Worm (Caenorhabditis elegans) whole organism, L3 larva: ENCODE measurements around the gene B0462.5.

Source experiments
- R02D3.7 ChIP-seq: fragments of 150-350 bp; optimal IDR thresholded peaks from 2 replicates; lab custom pipeline; 2014; ENCODE audit warnings: missing biosample characterization, missing genetic modification characterization
- ZK546.5 ChIP-seq: sonication (generic microtip); optimal IDR thresholded peaks from 2 replicates; lab custom pipeline; 2017; ENCODE audit warnings: missing biosample characterization, missing genetic modification characterization
- aly-2 ChIP-seq: fragments of 150-350 bp; optimal IDR thresholded peaks from 2 replicates; lab custom pipeline; 2014; ENCODE audit warnings: missing biosample characterization, missing genetic modification characterization
- ama-1 ChIP-seq: fragments of 150-350 bp; optimal IDR thresholded peaks from 2 replicates; lab custom pipeline; 2018
- ceh-28 ChIP-seq: fragments of 150-350 bp; optimal IDR thresholded peaks from 2 replicates; lab custom pipeline; 2014; ENCODE audit warnings: missing biosample characterization, missing genetic modification reagents, missing genetic modification characterization
- ceh-82 ChIP-seq: fragments of 150-350 bp; optimal IDR thresholded peaks from 2 replicates; lab custom pipeline; 2014; ENCODE audit warnings: missing biosample characterization, missing genetic modification characterization
- ceh-9 ChIP-seq: sonication (generic microtip); optimal IDR thresholded peaks from 2 replicates; lab custom pipeline; 2018; ENCODE audit warnings: missing biosample characterization, missing genetic modification characterization
- daf-12 ChIP-seq: fragments of 150-350 bp; optimal IDR thresholded peaks from 2 replicates; lab custom pipeline; 2014; ENCODE audit warnings: missing biosample characterization, missing genetic modification reagents, missing genetic modification characterization
- egl-5 ChIP-seq: fragments of 150-350 bp; optimal IDR thresholded peaks from 2 replicates; lab custom pipeline; 2017; ENCODE audit warnings: missing biosample characterization, missing genetic modification reagents, missing genetic modification characterization, inconsistent platforms
- elt-1 ChIP-seq: fragments of 150-350 bp; optimal IDR thresholded peaks from 2 replicates; lab custom pipeline; 2014; ENCODE audit warnings: missing biosample characterization, missing genetic modification characterization
- elt-2 ChIP-seq: sonication (generic microtip); optimal IDR thresholded peaks from 2 replicates; lab custom pipeline; 2016; ENCODE audit warnings: missing genetic modification reagents, mild to moderate bottlenecking, missing genetic modification characterization, missing compliant biosample characterization
- elt-3 ChIP-seq, 3 experiments: fragments of 150-350 bp in 1 of 3; sonication (generic microtip) in 2 of 3; optimal IDR thresholded peaks; 2 replicates in 2 of 3; 4 replicates in 1 of 3; lab custom pipeline; 2014 to 2017; ENCODE audit warnings: missing biosample characterization in 3 of 3, missing genetic modification characterization in 3 of 3
- fkh-2 ChIP-seq: fragments of 150-350 bp; optimal IDR thresholded peaks from 2 replicates; lab custom pipeline; 2014; ENCODE audit warnings: missing biosample characterization, missing genetic modification reagents, missing genetic modification characterization
- fos-1 ChIP-seq: fragments of 150-350 bp; optimal IDR thresholded peaks from 2 replicates; lab custom pipeline; 2014; ENCODE audit warnings: missing biosample characterization, missing genetic modification characterization
- jun-1 ChIP-seq: fragments of 150-350 bp; optimal IDR thresholded peaks from 2 replicates; lab custom pipeline; 2014; ENCODE audit warnings: missing biosample characterization, missing genetic modification reagents, missing genetic modification characterization
- lsy-12 ChIP-seq: sonication (generic microtip); optimal IDR thresholded peaks from 2 replicates; lab custom pipeline; 2016; ENCODE audit warnings: mild to moderate bottlenecking, missing genetic modification characterization, missing compliant biosample characterization
- mdl-1 ChIP-seq: fragments of 150-350 bp; optimal IDR thresholded peaks from 2 replicates; lab custom pipeline; 2014; ENCODE audit warnings: missing biosample characterization, missing genetic modification characterization
- mml-1 ChIP-seq: fragments of 150-350 bp; sonication (generic microtip); optimal IDR thresholded peaks from 3 replicates; lab custom pipeline; 2014; ENCODE audit warnings: missing biosample characterization, missing genetic modification characterization
- nfya-1 ChIP-seq: sonication (generic microtip); optimal IDR thresholded peaks from 2 replicates; lab custom pipeline; 2017; ENCODE audit warnings: missing genetic modification characterization, mild to moderate bottlenecking, missing compliant biosample characterization, antibody characterized with exemption, moderate library complexity; ENCODE audit not compliant: insufficient read depth
- nhr-11 ChIP-seq: fragments of 150-350 bp; optimal IDR thresholded peaks from 2 replicates; lab custom pipeline; 2014; ENCODE audit warnings: missing biosample characterization, missing genetic modification characterization
- nhr-12 ChIP-seq: fragments of 150-350 bp; optimal IDR thresholded peaks from 2 replicates; lab custom pipeline; 2014; ENCODE audit warnings: missing biosample characterization, missing genetic modification characterization
- nhr-23 ChIP-seq: fragments of 150-350 bp; optimal IDR thresholded peaks from 2 replicates; lab custom pipeline; 2014; ENCODE audit warnings: missing biosample characterization, missing genetic modification reagents, missing genetic modification characterization
- nhr-25 ChIP-seq: sonication (generic microtip); optimal IDR thresholded peaks from 2 replicates; lab custom pipeline; 2017; ENCODE audit warnings: missing biosample characterization, missing genetic modification characterization
- nhr-43 ChIP-seq: sonication (generic microtip); optimal IDR thresholded peaks from 2 replicates; lab custom pipeline; 2016; ENCODE audit warnings: mild to moderate bottlenecking, missing genetic modification characterization, missing compliant biosample characterization; ENCODE audit not compliant: poor library complexity, severe bottlenecking
- nhr-67 ChIP-seq: fragments of 150-350 bp; optimal IDR thresholded peaks from 2 replicates; lab custom pipeline; 2014; ENCODE audit warnings: missing biosample characterization, missing genetic modification characterization
- nhr-76 ChIP-seq: fragments of 150-350 bp; sonication (generic microtip); optimal IDR thresholded peaks from 5 replicates; lab custom pipeline; 2014; ENCODE audit warnings: missing biosample characterization, missing genetic modification characterization
- nhr-77 ChIP-seq: fragments of 150-350 bp; optimal IDR thresholded peaks from 2 replicates; lab custom pipeline; 2014; ENCODE audit warnings: missing biosample characterization, missing genetic modification characterization
- pha-4 ChIP-seq: fragments of 150-350 bp; optimal IDR thresholded peaks from 2 replicates; lab custom pipeline; 2014; ENCODE audit warnings: missing biosample characterization, missing genetic modification reagents, missing genetic modification characterization
- pqm-1 ChIP-seq: fragments of 150-350 bp; optimal IDR thresholded peaks from 2 replicates; lab custom pipeline; 2017; ENCODE audit warnings: missing biosample characterization, missing genetic modification characterization, inconsistent platforms
- sea-2 ChIP-seq: fragments of 150-350 bp; sonication (generic microtip); optimal IDR thresholded peaks from 4 replicates; lab custom pipeline; 2014; ENCODE audit warnings: missing biosample characterization, missing genetic modification reagents, missing genetic modification characterization
- skn-1 ChIP-seq: fragments of 150-350 bp; optimal IDR thresholded peaks from 2 replicates; lab custom pipeline; 2014; ENCODE audit warnings: missing biosample characterization, missing genetic modification characterization
- snpc-4 ChIP-seq: fragments of 150-350 bp; optimal IDR thresholded peaks from 2 replicates; lab custom pipeline; 2014; ENCODE audit warnings: missing biosample characterization, missing genetic modification characterization
- tbx-2 ChIP-seq: sonication (generic microtip); optimal IDR thresholded peaks from 2 replicates; lab custom pipeline; 2016; ENCODE audit warnings: mild to moderate bottlenecking, missing genetic modification characterization, missing compliant biosample characterization
- unc-39 ChIP-seq: sonication (generic microtip); optimal IDR thresholded peaks from 4 replicates; lab custom pipeline; 2017; ENCODE audit warnings: missing biosample characterization, missing genetic modification characterization
- unc-62 ChIP-seq: fragments of 150-350 bp; sonication (generic microtip); optimal IDR thresholded peaks from 4 replicates; lab custom pipeline; 2014; ENCODE audit warnings: missing biosample characterization, missing genetic modification reagents, missing genetic modification characterization
- zag-1 ChIP-seq: fragments of 150-350 bp; optimal IDR thresholded peaks from 2 replicates; lab custom pipeline; 2014; ENCODE audit warnings: missing biosample characterization, missing genetic modification characterization
- ztf-11 ChIP-seq: fragments of 150-350 bp; optimal IDR thresholded peaks from 2 replicates; lab custom pipeline; 2014; ENCODE audit warnings: missing biosample characterization, missing genetic modification characterization
- ztf-4 ChIP-seq: fragments of 150-350 bp; optimal IDR thresholded peaks from 2 replicates; lab custom pipeline; 2014; ENCODE audit warnings: missing biosample characterization, missing genetic modification characterization

Gene B0462.5

DNA sequence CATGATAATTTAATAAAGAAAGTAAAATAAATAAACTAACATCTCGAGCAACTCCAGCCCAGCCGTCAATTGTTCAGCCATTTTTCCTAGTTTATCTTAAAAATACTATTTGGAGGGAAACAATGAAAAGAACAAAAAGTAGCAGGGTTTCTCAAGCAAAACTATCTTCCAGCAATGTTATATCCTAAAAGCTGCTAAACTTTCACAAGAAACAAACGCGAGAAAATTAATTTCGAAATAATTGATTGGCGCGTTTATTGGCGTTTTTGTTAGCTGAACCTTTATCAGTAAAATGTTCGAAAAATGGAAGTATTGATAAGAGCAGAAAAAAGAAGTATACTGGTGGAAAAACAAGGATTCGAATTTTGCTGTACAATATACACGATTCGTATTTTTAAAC, at the start of gene B0462.5:
B0462.5 (minus strand) TSS at position 101 of the 400 bp plus-strand sequence.
- TF ChIP-seq pqm-1 (peak; percentile 3), ama-1 (lab: Kevin White, UChicago) (no peak), elt-2 (tag; lab: Kevin White, UChicago) (peak; percentile 50)
- TF ChIP-seq, all 47 proteins: peak for 2

DNA sequence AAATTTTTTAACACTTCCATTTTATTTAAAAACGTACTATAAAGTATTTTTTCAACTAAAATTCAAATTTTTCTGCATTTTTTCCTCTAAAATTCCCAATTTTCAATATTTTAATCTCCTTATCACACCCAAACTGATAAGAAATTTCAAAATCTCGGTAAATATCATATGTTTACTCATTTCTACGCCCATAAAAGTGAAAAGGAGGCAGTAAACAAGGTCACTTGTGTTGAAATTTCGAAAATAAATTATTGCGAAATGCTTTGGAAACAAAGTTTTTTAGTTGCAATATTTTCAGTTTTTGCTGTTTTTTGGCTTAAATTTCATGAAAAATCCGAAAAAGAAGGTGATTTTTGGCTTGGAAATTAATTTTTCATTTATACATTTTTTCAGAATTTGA, 48.4 kb upstream of the B0462.5 start, which contains the start of gene C08E8.4:
C08E8.4 (plus strand) TSS at position 268 of the 400 bp plus-strand sequence.
- TF ChIP-seq elt-2 (tag; lab: Kevin White, UChicago) (peak; percentile 67), skn-1 (tag; lab: Kevin White, UChicago) (no peak), mdl-1 (no peak), jun-1 (tag; lab: Kevin White, UChicago) (peak; percentile 28), unc-39 (tag; lab: Kevin White, UChicago) (no peak), pqm-1 (peak; percentile 80), pha-4 (peak; percentile 75)

DNA sequence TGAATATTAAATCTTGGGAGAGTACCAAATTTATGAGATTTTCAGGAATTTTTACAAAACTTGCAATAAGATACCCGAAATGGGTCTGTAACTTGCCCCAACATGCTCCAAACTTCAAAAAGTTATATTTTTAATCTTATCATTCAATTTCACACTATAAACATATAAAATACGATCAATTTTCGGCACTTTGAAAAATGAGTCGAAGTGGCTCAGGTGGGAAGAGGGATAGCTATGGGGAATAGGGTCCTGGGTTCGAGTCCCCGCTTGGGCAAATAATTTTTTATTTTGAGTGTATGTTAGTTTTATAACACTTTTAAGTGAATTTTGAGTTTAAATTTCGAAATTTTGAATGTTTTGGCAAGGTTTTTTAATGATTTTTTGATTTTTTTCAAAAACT, 47.9 kb upstream of the B0462.5 start:
- TF ChIP-seq ztf-4 (no peak), ztf-11 (tag; lab: Kevin White, UChicago) (no peak), nhr-67 (tag; lab: Kevin White, UChicago) (no peak), nhr-43 (tag; lab: Kevin White, UChicago) (no peak), ceh-9 (tag; lab: Kevin White, UChicago) (no peak), pha-4 (no peak), nhr-77 (no peak), sea-2 (GFP tag; lab: Kevin White, UChicago) (no peak), nhr-23 (no peak), daf-12 (tag; lab: Kevin White, UChicago) (no peak), elt-2 (tag; lab: Kevin White, UChicago) (no peak), elt-1 (no peak), aly-2 (tag; lab: Kevin White, UChicago) (no peak), R02D3.7 (tag; lab: Kevin White, UChicago) (no peak)

DNA sequence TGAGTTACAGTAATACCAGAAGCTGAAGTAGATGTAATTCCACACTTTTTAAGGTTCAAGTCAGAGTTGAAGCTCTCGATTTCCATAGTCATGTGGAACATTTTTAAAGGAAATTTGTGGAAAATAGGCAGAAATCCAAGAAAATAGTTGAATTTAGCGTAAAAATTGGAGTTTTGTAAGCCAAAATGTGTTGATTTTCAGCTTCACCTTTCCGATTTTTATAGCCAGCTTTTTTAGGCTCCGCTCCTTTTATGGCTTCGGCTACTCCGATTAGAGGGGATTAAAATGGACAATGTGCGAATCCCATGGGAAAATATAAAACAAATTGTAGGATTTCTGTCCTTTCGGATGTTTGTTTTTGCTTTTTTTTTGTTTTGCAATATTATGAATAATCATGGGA, 45.2 kb upstream of the B0462.5 start, which contains the start of gene C08E8.6:
C08E8.6 (minus strand) TSS at position 101 of the 400 bp plus-strand sequence.
- TF ChIP-seq ztf-11 (tag; lab: Kevin White, UChicago) = no peak
- no peak for TF ChIP-seq ama-1 (lab: Kevin White, UChicago)
- TF ChIP-seq zag-1 (tag; lab: Kevin White, UChicago) = no peak
- TF ChIP-seq daf-12 (tag; lab: Kevin White, UChicago) = no peak
- no peak for TF ChIP-seq nhr-76
- no peak for TF ChIP-seq ceh-28 (tag; lab: Kevin White, UChicago)
- no peak for TF ChIP-seq ceh-9 (tag; lab: Kevin White, UChicago)
- TF ChIP-seq skn-1 (tag; lab: Kevin White, UChicago) = no peak
- TF ChIP-seq elt-1 = no peak
- no peak for TF ChIP-seq R02D3.7 (tag; lab: Kevin White, UChicago)
- no peak for TF ChIP-seq nhr-25 (tag; lab: Kevin White, UChicago)
- no peak for TF ChIP-seq nhr-12 (tag; lab: Kevin White, UChicago)
- TF ChIP-seq ceh-82 (tag; lab: Kevin White, UChicago) = no peak
- no peak for TF ChIP-seq tbx-2 (tag; lab: Kevin White, UChicago)
- no peak for TF ChIP-seq ztf-4
- no peak for TF ChIP-seq fos-1
- no peak for TF ChIP-seq ZK546.5
- no peak for TF ChIP-seq nhr-67 (tag; lab: Kevin White, UChicago)
- no peak for TF ChIP-seq nhr-11 (tag; lab: Kevin White, UChicago)
- TF ChIP-seq, all 47 proteins: peak for 0

DNA sequence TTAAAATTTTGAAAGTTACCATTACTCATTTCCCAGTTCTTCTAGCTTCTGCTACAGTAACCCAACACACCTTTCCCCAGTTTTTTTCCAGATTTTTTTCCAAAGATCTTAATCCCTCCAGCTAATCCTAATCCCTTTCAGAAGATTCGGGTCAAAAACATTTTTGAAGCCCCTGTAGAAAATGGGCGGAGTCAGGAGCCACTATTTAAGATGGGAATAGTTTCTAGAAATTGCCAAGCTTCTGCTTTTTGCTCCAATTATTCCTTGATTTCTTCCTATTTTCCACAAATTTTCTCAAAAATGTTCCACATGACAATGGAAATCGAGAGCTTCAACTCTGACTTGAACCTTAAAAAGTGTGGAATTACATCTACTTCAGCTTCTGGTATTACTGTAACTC, 41.4 kb upstream of the B0462.5 start, which contains the start of gene C08E8.9:
C08E8.9 (plus strand) TSS at position 301 of the 400 bp plus-strand sequence.
- TF ChIP-seq mml-1 (tag; lab: Kevin White, UChicago) (no peak), nhr-76 (no peak), unc-62 (GFP tag; lab: Kevin White, UChicago) (no peak), snpc-4 (tag; lab: Kevin White, UChicago) (no peak), lsy-12 (tag; lab: Kevin White, UChicago) (no peak), nfya-1 (tag; lab: Kevin White, UChicago) (no peak), egl-5 (no peak), elt-3 (tag; optimal IDR thresholded peaks at IDR 0.05; lab: Kevin White, UChicago) (no peak), elt-1 (no peak), ceh-28 (tag; lab: Kevin White, UChicago) (no peak), aly-2 (tag; lab: Kevin White, UChicago) (no peak), nhr-43 (tag; lab: Kevin White, UChicago) (no peak), pqm-1 (no peak), nhr-11 (tag; lab: Kevin White, UChicago) (no peak), sea-2 (GFP tag; lab: Kevin White, UChicago) (no peak), ztf-4 (no peak), fkh-2 (no peak)
